Fruit fly (Drosophila melanogaster): ENCODE results near the gene CG14445.

CG14445 gene

dm6 chrX:6260900-6261299, 23.8 kb downstream of the CG14445 start, which contains the start of gene Josd (continued):
- TF ChIP-seq Neu2 (GFP tag; optimal IDR thresholded peaks at IDR 0.05; ENCODE audit: borderline replicate concordance) (no peak), CG10274 (GFP tag; optimal IDR thresholded peaks at IDR 0.05) (no peak), CG11504 (tag; optimal IDR thresholded peaks at IDR 0.05) (peak; percentile 16), CG13296 (GFP tag; optimal IDR thresholded peaks at IDR 0.05) (no peak), prd (optimal IDR thresholded peaks at IDR 0.05) (no peak), prd (GFP tag; IDR thresholded peaks at IDR 0.05) (no peak), CG30020 (tag; optimal IDR thresholded peaks at IDR 0.05) (peak; percentile 7), gfzf (GFP tag; optimal IDR thresholded peaks at IDR 0.05) (no peak), Atf6 (GFP tag; IDR thresholded peaks at IDR 0.05) (no peak), Camta (GFP tag; optimal IDR thresholded peaks at IDR 0.05) (no peak), CG7786 (GFP tag; optimal IDR thresholded peaks at IDR 0.05) (no peak), Spps (tag; optimal IDR thresholded peaks at IDR 0.05) (no peak), CG6654 (GFP tag; optimal IDR thresholded peaks at IDR 0.05) (no peak), her (GFP tag; optimal IDR thresholded peaks at IDR 0.05) (no peak), CG18599 (GFP tag; optimal IDR thresholded peaks at IDR 0.05) (no peak), CG11560 (tag; IDR thresholded peaks at IDR 0.05) (no peak), cwo (GFP tag; optimal IDR thresholded peaks at IDR 0.05) (no peak), CG12299 (tag; optimal IDR thresholded peaks at IDR 0.05) (no peak), nmo (GFP tag; optimal IDR thresholded peaks at IDR 0.05) (peak; percentile 18), CG1647 (GFP tag; optimal IDR thresholded peaks at IDR 0.05) (no peak), cad (GFP tag; optimal IDR thresholded peaks at IDR 0.05) (no peak), Sin3A (optimal IDR thresholded peaks at IDR 0.05) (no peak), peb (GFP tag; IDR thresholded peaks at IDR 0.05) (no peak), hth (optimal IDR thresholded peaks at IDR 0.05) (no peak), Sry-δ (GFP tag; optimal IDR thresholded peaks at IDR 0.05) (peak; percentile 90), CG17612 (GFP tag; IDR thresholded peaks at IDR 0.05) (no peak), CG4854 (GFP tag; optimal IDR thresholded peaks at IDR 0.05) (no peak), Abd-B (GFP tag; optimal IDR thresholded peaks at IDR 0.05) (no peak), gcm (GFP tag; optimal IDR thresholded peaks at IDR 0.05) (no peak), CG4730 (GFP tag; IDR thresholded peaks at IDR 0.05) (no peak), CG6854 (GFP tag; optimal IDR thresholded peaks at IDR 0.05) (no peak), row (GFP tag; IDR thresholded peaks at IDR 0.05) (peak; percentile 83), sc (optimal IDR thresholded peaks at IDR 0.05) (no peak), sc (GFP tag; optimal IDR thresholded peaks at IDR 0.05) (no peak), eve (GFP tag; optimal IDR thresholded peaks at IDR 0.05) (no peak), ewg (GFP tag; optimal IDR thresholded peaks at IDR 0.05) (no peak), p53 (GFP tag; optimal IDR thresholded peaks at IDR 0.05) (no peak), Hr51 (GFP tag; optimal IDR thresholded peaks at IDR 0.05) (no peak), Oaz (GFP tag; IDR thresholded peaks at IDR 0.05) (no peak), gt (GFP tag; IDR thresholded peaks at IDR 0.05) (no peak), fd3F (GFP tag; optimal IDR thresholded peaks at IDR 0.05) (no peak), Drgx (GFP tag; IDR thresholded peaks at IDR 0.05) (no peak), schlank (tag; optimal IDR thresholded peaks at IDR 0.05) (no peak), CG34224 (GFP tag; IDR thresholded peaks at IDR 0.05; ENCODE audit: partially characterized antibody) (peak; percentile 85), CG4282 (GFP tag; optimal IDR thresholded peaks at IDR 0.05) (no peak), hkb (optimal IDR thresholded peaks at IDR 0.05) (no peak), hkb (GFP tag; IDR thresholded peaks at IDR 0.05) (no peak), CG7839 (tag; optimal IDR thresholded peaks at IDR 0.05) (no peak), tgo (GFP tag; IDR thresholded peaks at IDR 0.05) (no peak), pzg (GFP tag; optimal IDR thresholded peaks at IDR 0.05) (peak; percentile 51), Ravus (GFP tag; IDR thresholded peaks at IDR 0.05) (no peak), Sox102F (GFP tag; optimal IDR thresholded peaks at IDR 0.05) (no peak), Asciz (GFP tag; optimal IDR thresholded peaks at IDR 0.05) (no peak)

All from whole organism, embryonic.